Worm (Caenorhabditis elegans): ENCODE results near the gene F54D12.7.

- TF ChIP-seq dao-5 (tag; optimal IDR thresholded peaks at IDR 0.05) (no peak), him-1 (tag; optimal IDR thresholded peaks at IDR 0.05) (no peak), W03F9.2 (tag; optimal IDR thresholded peaks at IDR 0.05) (no peak)
Measured at ce11 chrII:1386478-1386877, 1.3 kb upstream of the F54D12.7 start, which contains the start of gene aat-7.

Data from whole organism, L4/young adult.